Fruit fly (Drosophila melanogaster) whole organism, embryonic: ENCODE results near the gene CG14625.

Experiments used
- ATbp ChIP-seq: fragments of 200-800 bp; sonication (Bioruptor generic); optimal IDR thresholded peaks from 2 replicates; lab custom pipeline; 2017; ENCODE audit warnings: missing biosample characterization, mild to moderate bottlenecking, missing genetic modification characterization, missing genetic modification reagents
- C15 ChIP-seq: fragments of 200-800 bp; sonication (Bioruptor generic); IDR thresholded peaks from 3 replicates; pipeline ENCODE4 v1.3.6; 2022; ENCODE audit warnings: missing biosample characterization, missing genetic modification characterization
- CG10462 ChIP-seq: fragments of 200-800 bp; sonication (Bioruptor generic); optimal IDR thresholded peaks from 2 replicates; lab custom pipeline; 2016; ENCODE audit warnings: missing biosample characterization, missing genetic modification characterization
- CG10959 ChIP-seq: fragments of 200-800 bp; sonication (Bioruptor generic); IDR thresholded peaks from 2 replicates; pipeline ENCODE4 v1.3.6; 2022; ENCODE audit warnings: missing biosample characterization, missing genetic modification characterization
- CG12104 ChIP-seq: fragments of 200-800 bp; sonication (Bioruptor generic); optimal IDR thresholded peaks from 3 replicates; lab custom pipeline; 2016; ENCODE audit warnings: missing biosample characterization, missing genetic modification characterization
- CG12769 ChIP-seq: fragments of 200-800 bp; sonication (Bioruptor generic); optimal IDR thresholded peaks from 2 replicates; lab custom pipeline; 2019; ENCODE audit warnings: missing biosample characterization, mild to moderate bottlenecking, missing genetic modification characterization, moderate library complexity
- CG13624 ChIP-seq: fragments of 200-800 bp; sonication (Bioruptor generic); optimal IDR thresholded peaks from 2 replicates; lab custom pipeline; 2016; ENCODE audit warnings: missing biosample characterization, missing genetic modification characterization
- CG14014 ChIP-seq: fragments of 200-800 bp; sonication (Bioruptor generic); IDR thresholded peaks from 2 replicates; pipeline ENCODE4 v1.3.6; 2022; ENCODE audit warnings: missing biosample characterization, missing genetic modification characterization
- CG15269 ChIP-seq: fragments of 200-800 bp; sonication (Bioruptor generic); optimal IDR thresholded peaks from 2 replicates; lab custom pipeline; 2018; ENCODE audit warnings: missing biosample characterization, mild to moderate bottlenecking, missing genetic modification characterization, moderate library complexity
- CG15514 ChIP-seq: fragments of 200-800 bp; sonication (Bioruptor generic); optimal IDR thresholded peaks from 3 replicates; lab custom pipeline; 2017; ENCODE audit warnings: missing biosample characterization, missing genetic modification characterization, mild to moderate bottlenecking, moderate library complexity, missing genetic modification reagents
- CG30431 ChIP-seq: fragments of 200-800 bp; sonication (Bioruptor generic); optimal IDR thresholded peaks from 2 replicates; lab custom pipeline; 2017; ENCODE audit warnings: missing biosample characterization, missing genetic modification characterization
- CG31224 ChIP-seq: fragments of 200-800 bp; sonication (Bioruptor generic); IDR thresholded peaks from 2 replicates; pipeline ENCODE4 v1.3.6; 2022; ENCODE audit warnings: missing biosample characterization, missing genetic modification characterization
- CG4360 ChIP-seq: fragments of 200-800 bp; sonication (Bioruptor generic); IDR thresholded peaks from 2 replicates; pipeline ENCODE4 v1.3.6; 2022; ENCODE audit warnings: missing biosample characterization, missing genetic modification characterization
- CG6175 ChIP-seq: fragments of 200-800 bp; sonication (Bioruptor generic); IDR thresholded peaks from 3 replicates; pipeline ENCODE4 v1.3.6; 2022; ENCODE audit warnings: missing biosample characterization, missing genetic modification characterization
- CG6254 ChIP-seq: fragments of 200-800 bp; sonication (Bioruptor generic); optimal IDR thresholded peaks from 3 replicates; lab custom pipeline; 2017; ENCODE audit warnings: mild to moderate bottlenecking, missing biosample characterization, missing genetic modification reagents, missing genetic modification characterization
- CG7745 ChIP-seq: fragments of 200-800 bp; sonication (Bioruptor generic); optimal IDR thresholded peaks from 2 replicates; lab custom pipeline; 2018; ENCODE audit warnings: missing biosample characterization, mild to moderate bottlenecking, missing genetic modification characterization, moderate library complexity
- CG8765 ChIP-seq: fragments of 200-800 bp; sonication (Bioruptor generic); IDR thresholded peaks from 2 replicates; pipeline ENCODE4 v1.3.6; 2022; ENCODE audit warnings: missing biosample characterization, missing genetic modification characterization
- Dek ChIP-seq: fragments of 200-800 bp; sonication (Bioruptor generic); optimal IDR thresholded peaks from 3 replicates; lab custom pipeline; 2019; ENCODE audit warnings: missing biosample characterization, mild to moderate bottlenecking, missing genetic modification characterization, moderate library complexity
- E2f1 ChIP-seq: fragments of 200-800 bp; sonication (Bioruptor generic); IDR thresholded peaks from 2 replicates; pipeline ENCODE4 v1.3.6; 2022; ENCODE audit warnings: missing biosample characterization, missing genetic modification characterization
- Ets97D ChIP-seq: fragments of 200-800 bp; sonication (Bioruptor generic); optimal IDR thresholded peaks from 3 replicates; lab custom pipeline; 2016; ENCODE audit warnings: missing biosample characterization, missing genetic modification characterization
- Fer2 ChIP-seq: fragments of 200-800 bp; sonication (Bioruptor generic); optimal IDR thresholded peaks from 2 replicates; lab custom pipeline; 2018; ENCODE audit warnings: missing biosample characterization, mild to moderate bottlenecking, missing genetic modification characterization, moderate library complexity
- GATAe ChIP-seq: fragments of 200-800 bp; sonication (Bioruptor generic); conservative IDR thresholded peaks from 2 replicates; pipeline ENCODE4 v1.3.6; 2022; ENCODE audit warnings: missing biosample characterization, missing genetic modification characterization
- Gsc ChIP-seq: fragments of 200-800 bp; sonication (Bioruptor generic); IDR thresholded peaks from 2 replicates; pipeline ENCODE4 v1.3.6; 2022; ENCODE audit warnings: missing biosample characterization, missing genetic modification characterization
- H2.0 ChIP-seq: fragments of 200-800 bp; sonication (Bioruptor generic); IDR thresholded peaks from 2 replicates; pipeline ENCODE4 v1.3.6; 2022; ENCODE audit warnings: missing biosample characterization, missing genetic modification characterization
- Hr3 ChIP-seq: fragments of 200-800 bp; sonication (Bioruptor generic); optimal IDR thresholded peaks from 3 replicates; lab custom pipeline; 2016; ENCODE audit warnings: missing biosample characterization, missing genetic modification characterization
- Lim3 ChIP-seq: fragments of 200-800 bp; sonication (Bioruptor generic); IDR thresholded peaks from 2 replicates; pipeline ENCODE4 v1.3.6; 2022; ENCODE audit warnings: missing biosample characterization, missing genetic modification characterization
- Oaz ChIP-seq: fragments of 200-800 bp; sonication (Bioruptor generic); IDR thresholded peaks from 2 replicates; pipeline ENCODE4 v1.3.6; 2022; ENCODE audit warnings: missing biosample characterization, missing genetic modification characterization
- Oli ChIP-seq: fragments of 200-800 bp; sonication (Bioruptor generic); optimal IDR thresholded peaks from 2 replicates; lab custom pipeline; 2018; ENCODE audit warnings: missing biosample characterization, mild to moderate bottlenecking, missing genetic modification characterization, moderate library complexity
- Rfx ChIP-seq: fragments of 200-800 bp; sonication (Bioruptor generic); IDR thresholded peaks from 2 replicates; pipeline ENCODE4 v1.3.6; 2022; ENCODE audit warnings: missing biosample characterization, missing genetic modification characterization
- Sry-δ ChIP-seq: fragments of 200-800 bp; sonication (Bioruptor generic); optimal IDR thresholded peaks from 2 replicates; lab custom pipeline; 2016; ENCODE audit warnings: missing biosample characterization, missing genetic modification characterization
- Stat92E ChIP-seq, 3 experiments: fragments of >200 bp in 2 of 3; fragments of 200-800 bp in 1 of 3; sonication (Bioruptor generic) in 1 of 3; optimal IDR thresholded peaks; 2 replicates each; lab custom pipeline; 2017 to 2019; ENCODE audit warnings: missing biosample characterization in 3 of 3, missing genetic modification characterization in 3 of 3, mild to moderate bottlenecking in 1 of 3, moderate library complexity in 1 of 3
- ara ChIP-seq: fragments of 200-800 bp; sonication (Bioruptor generic); IDR thresholded peaks from 2 replicates; pipeline ENCODE4 v1.3.6; 2022; ENCODE audit warnings: missing biosample characterization, missing genetic modification characterization
- bigmax ChIP-seq: fragments of 200-800 bp; sonication (Bioruptor generic); optimal IDR thresholded peaks from 2 replicates; lab custom pipeline; 2018; ENCODE audit warnings: missing biosample characterization, mild to moderate bottlenecking, missing genetic modification characterization
- bowl ChIP-seq: fragments of 200-800 bp; sonication (Bioruptor generic); IDR thresholded peaks from 2 replicates; pipeline ENCODE4 v1.3.6; 2022; ENCODE audit warnings: missing biosample characterization, missing genetic modification characterization
- crol ChIP-seq: fragments of 200-800 bp; sonication (Bioruptor generic); IDR thresholded peaks from 2 replicates; pipeline ENCODE4 v1.3.6; 2022; ENCODE audit warnings: missing biosample characterization, missing genetic modification characterization
- dati ChIP-seq: fragments of 200-800 bp; sonication (Bioruptor generic); IDR thresholded peaks from 2 replicates; pipeline ENCODE4 v1.3.6; 2022; ENCODE audit warnings: missing biosample characterization, missing genetic modification characterization
- esg ChIP-seq: fragments of 200-800 bp; sonication (Bioruptor generic); conservative IDR thresholded peaks from 2 replicates; pipeline ENCODE4 v1.3.6; 2022; ENCODE audit warnings: missing biosample characterization, missing genetic modification characterization
- fd102C ChIP-seq: fragments of 200-800 bp; sonication (Bioruptor generic); optimal IDR thresholded peaks from 2 replicates; lab custom pipeline; 2018; ENCODE audit warnings: missing biosample characterization, mild to moderate bottlenecking, missing genetic modification characterization, moderate library complexity
- gfzf ChIP-seq: fragments of 200-800 bp; sonication (Bioruptor generic); optimal IDR thresholded peaks from 2 replicates; lab custom pipeline; 2016; ENCODE audit warnings: missing biosample characterization, mild to moderate bottlenecking, missing genetic modification characterization, moderate library complexity
- grn ChIP-seq: fragments of 200-800 bp; sonication (Bioruptor generic); optimal IDR thresholded peaks from 3 replicates; lab custom pipeline; 2017; ENCODE audit warnings: missing biosample characterization, missing genetic modification characterization
- kah ChIP-seq: fragments of 200-800 bp; sonication (Bioruptor generic); optimal IDR thresholded peaks from 2 replicates; lab custom pipeline; 2018; ENCODE audit warnings: missing biosample characterization, mild to moderate bottlenecking, missing genetic modification characterization
- lab ChIP-seq: fragments of 200-800 bp; sonication (Bioruptor generic); optimal IDR thresholded peaks from 3 replicates; lab custom pipeline; 2017; ENCODE audit warnings: missing biosample characterization, missing genetic modification characterization, mild to moderate bottlenecking, moderate library complexity, missing genetic modification reagents
- luna ChIP-seq: fragments of 200-800 bp; sonication (Bioruptor generic); optimal IDR thresholded peaks from 2 replicates; lab custom pipeline; 2016; ENCODE audit warnings: missing biosample characterization, missing genetic modification characterization
- p53 ChIP-seq: fragments of 200-800 bp; sonication (Bioruptor generic); optimal IDR thresholded peaks from 2 replicates; lab custom pipeline; 2016; ENCODE audit warnings: missing biosample characterization, missing genetic modification characterization
- pfk ChIP-seq: fragments of 200-800 bp; sonication (Bioruptor generic); optimal IDR thresholded peaks from 2 replicates; lab custom pipeline; 2018; ENCODE audit warnings: missing biosample characterization, mild to moderate bottlenecking, missing genetic modification characterization, moderate library complexity
- rib ChIP-seq: fragments of 200-800 bp; sonication (Bioruptor generic); IDR thresholded peaks from 2 replicates; pipeline ENCODE4 v1.3.6; 2022; ENCODE audit warnings: missing biosample characterization, missing genetic modification characterization
- sd ChIP-seq: fragments of 200-800 bp; sonication (Bioruptor generic); optimal IDR thresholded peaks from 3 replicates; lab custom pipeline; 2018; ENCODE audit warnings: missing biosample characterization, mild to moderate bottlenecking, missing genetic modification characterization, moderate library complexity
- sens-2 ChIP-seq: fragments of 200-800 bp; sonication (Bioruptor generic); IDR thresholded peaks from 2 replicates; pipeline ENCODE4 v1.3.6; 2022; ENCODE audit warnings: missing biosample characterization, missing genetic modification characterization
- slbo ChIP-seq: fragments of 200-800 bp; sonication (Bioruptor generic); IDR thresholded peaks from 2 replicates; pipeline ENCODE4 v1.3.6; 2022; ENCODE audit warnings: missing biosample characterization, missing genetic modification characterization
- sr ChIP-seq: fragments of 200-800 bp; sonication (Bioruptor generic); IDR thresholded peaks from 3 replicates; pipeline ENCODE4 v1.3.6; 2022; ENCODE audit warnings: missing biosample characterization, missing genetic modification characterization
- stwl ChIP-seq: fragments of 200-800 bp; sonication (Bioruptor generic); optimal IDR thresholded peaks from 3 replicates; lab custom pipeline; 2018; ENCODE audit warnings: missing biosample characterization, mild to moderate bottlenecking, missing genetic modification characterization, moderate library complexity
- trh ChIP-seq: fragments of 200-800 bp; sonication (Bioruptor generic); optimal IDR thresholded peaks from 2 replicates; lab custom pipeline; 2016; ENCODE audit warnings: missing biosample characterization, missing genetic modification characterization

Gene CG14625

DNA sequence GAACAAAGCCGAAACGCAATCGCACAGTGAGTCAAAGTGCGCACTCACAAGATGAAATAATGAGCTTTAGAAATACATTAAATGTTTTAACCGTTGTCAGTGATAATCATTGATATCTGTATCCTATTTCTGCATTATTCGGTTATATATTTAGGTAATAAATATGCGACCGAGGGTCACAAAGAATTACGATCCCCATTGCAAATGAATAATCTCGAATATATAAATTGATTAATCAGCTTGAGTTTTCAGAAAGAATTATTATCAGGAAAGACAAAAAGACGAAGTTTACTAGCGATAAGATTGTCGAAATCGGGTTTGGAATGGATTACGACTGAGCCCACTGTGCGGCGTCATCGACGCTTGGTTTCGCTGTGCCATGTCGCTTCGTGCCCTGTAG, 28.3 kb upstream of the CG14625 start (continued):
- TF ChIP-seq Hr3 (GFP tag; lab: Kevin White, UChicago) (peak; percentile 28), Oaz (GFP tag; lab: Robert Waterston, UW) (no peak), lab (GFP tag; lab: Kevin White, UChicago) (peak; percentile 59), Dek (tag; lab: Kevin White, UChicago) (peak; percentile 39), sd (tag; lab: Kevin White, UChicago) (no peak), C15 (GFP tag; lab: Robert Waterston, UW) (no peak), Rfx (GFP tag; lab: Robert Waterston, UW) (peak; percentile 49), sens-2 (no peak), rib (GFP tag; lab: Robert Waterston, UW) (no peak), CG14014 (GFP tag; lab: Robert Waterston, UW) (no peak), Ets97D (GFP tag; lab: Kevin White, UChicago) (no peak), luna (GFP tag; lab: Kevin White, UChicago) (peak; percentile 13), stwl (tag; lab: Kevin White, UChicago) (no peak), CG10462 (GFP tag; lab: Kevin White, UChicago) (no peak), Sry-δ (GFP tag; lab: Kevin White, UChicago) (no peak), grn (GFP tag; lab: Kevin White, UChicago) (no peak), CG15269 (tag; lab: Kevin White, UChicago) (peak; percentile 70), Stat92E (GFP tag; optimal IDR thresholded peaks at IDR 0.05; lab: Kevin White, UChicago) (no peak), Fer2 (tag; lab: Kevin White, UChicago) (no peak), esg (GFP tag; lab: Robert Waterston, UW) (no peak), CG12769 (peak; percentile 35), p53 (GFP tag; lab: Kevin White, UChicago) (no peak), ara (GFP tag; lab: Robert Waterston, UW) (no peak), CG13624 (GFP tag; lab: Kevin White, UChicago) (peak; percentile 21), H2.0 (GFP tag; lab: Robert Waterston, UW) (peak; percentile 6; the same call in 1 of the 2 replicates), kah (no peak), bigmax (GFP tag; lab: Kevin White, UChicago) (no peak), gfzf (GFP tag; lab: Kevin White, UChicago) (no peak), trh (GFP tag; lab: Kevin White, UChicago) (no peak), pfk (GFP tag; lab: Kevin White, UChicago) (no peak), CG30431 (GFP tag; lab: Kevin White, UChicago) (no peak), Gsc (GFP tag; lab: Robert Waterston, UW) (no peak), Oli (tag; lab: Kevin White, UChicago) (peak; percentile 66), crol (no peak), CG31224 (no peak), ATbp (GFP tag; lab: Kevin White, UChicago) (peak; percentile 23), CG7745 (tag; lab: Kevin White, UChicago) (no peak), E2f1 (GFP tag; lab: Robert Waterston, UW) (0 out of 2 replicates have a peak, but pooled peaks have one; percentile 24), bowl (GFP tag; lab: Robert Waterston, UW) (no peak), CG6254 (GFP tag; lab: Kevin White, UChicago) (no peak), slbo (GFP tag; lab: Robert Waterston, UW) (peak; percentile 28), CG15514 (GFP tag; lab: Kevin White, UChicago) (peak; percentile 22), CG12104 (GFP tag; lab: Kevin White, UChicago) (peak; percentile 5), sr (GFP tag; lab: Robert Waterston, UW) (no peak), CG6175 (GFP tag; lab: Robert Waterston, UW) (no peak), Lim3 (GFP tag; lab: Robert Waterston, UW) (no peak), GATAe (GFP tag; lab: Robert Waterston, UW) (peak; percentile 62), fd102C (no peak), CG4360 (GFP tag; lab: Robert Waterston, UW) (no peak), CG10959 (GFP tag; lab: Robert Waterston, UW) (no peak), CG8765 (no peak), dati (no peak)
